Fruit fly (Drosophila melanogaster) whole organism, embryonic: ENCODE data around the gene PCNA2.

Experiments used
- Blimp-1 ChIP-seq: fragments of 200-800 bp; sonication (Bioruptor generic); optimal IDR thresholded peaks from 3 replicates; lab custom pipeline; 2018; ENCODE audit warnings: missing biosample characterization, missing genetic modification characterization, mild to moderate bottlenecking, moderate library complexity, missing genetic modification reagents
- BtbVII ChIP-seq: fragments of 200-800 bp; sonication (Bioruptor generic); optimal IDR thresholded peaks from 3 replicates; lab custom pipeline; 2017; ENCODE audit warnings: missing biosample characterization, mild to moderate bottlenecking, missing genetic modification characterization
- CG1024 ChIP-seq: fragments of 200-800 bp; sonication (Bioruptor generic); IDR thresholded peaks from 2 replicates; pipeline ENCODE4 v1.3.6; 2022; ENCODE audit warnings: missing biosample characterization, missing genetic modification characterization
- CG10321 ChIP-seq: fragments of 200-800 bp; sonication (Bioruptor generic); IDR thresholded peaks from 2 replicates; pipeline ENCODE4 v1.3.6; 2022; ENCODE audit warnings: missing biosample characterization, missing genetic modification characterization
- CG11723 ChIP-seq: fragments of 200-800 bp; sonication (Bioruptor generic); optimal IDR thresholded peaks from 2 replicates; lab custom pipeline; 2017; ENCODE audit warnings: missing biosample characterization, mild to moderate bottlenecking, missing genetic modification characterization
- CG12071 ChIP-seq: fragments of 200-800 bp; sonication (Bioruptor generic); optimal IDR thresholded peaks from 3 replicates; lab custom pipeline; 2018; ENCODE audit warnings: missing biosample characterization, mild to moderate bottlenecking, missing genetic modification characterization
- CG13296 ChIP-seq: fragments of 200-800 bp; sonication (Bioruptor generic); optimal IDR thresholded peaks from 3 replicates; lab custom pipeline; 2018; ENCODE audit warnings: missing biosample characterization, mild to moderate bottlenecking, missing genetic modification characterization
- CG15479 ChIP-seq: fragments of 200-800 bp; sonication (Bioruptor generic); optimal IDR thresholded peaks from 3 replicates; lab custom pipeline; 2019; ENCODE audit warnings: missing biosample characterization, mild to moderate bottlenecking, missing genetic modification characterization, moderate library complexity
- CG2116 ChIP-seq: fragments of 200-800 bp; sonication (Bioruptor generic); optimal IDR thresholded peaks from 3 replicates; lab custom pipeline; 2018; ENCODE audit warnings: missing biosample characterization, mild to moderate bottlenecking, missing genetic modification characterization
- CG3065 ChIP-seq: fragments of 200-800 bp; sonication (Bioruptor generic); optimal IDR thresholded peaks from 2 replicates; lab custom pipeline; 2016; ENCODE audit warnings: missing biosample characterization, missing genetic modification characterization
- CG34224 ChIP-seq: fragments of 200-800 bp; sonication (Bioruptor generic); IDR thresholded peaks from 3 replicates; pipeline ENCODE4 v1.3.6; 2022; ENCODE audit warnings: missing biosample characterization, missing genetic modification characterization; ENCODE audit not compliant: partially characterized antibody
- CG4617 ChIP-seq: fragments of 200-800 bp; sonication (Bioruptor generic); optimal IDR thresholded peaks from 3 replicates; lab custom pipeline; 2016; ENCODE audit warnings: missing biosample characterization, missing genetic modification characterization, borderline replicate concordance
- CG8924 ChIP-seq: fragments of 200-800 bp; optimal IDR thresholded peaks from 3 replicates; lab custom pipeline; 2019; ENCODE audit warnings: missing biosample characterization, mild to moderate bottlenecking, missing genetic modification characterization, moderate library complexity
- HLHmδ ChIP-seq: fragments of 200-800 bp; sonication (Bioruptor generic); optimal IDR thresholded peaks from 2 replicates; lab custom pipeline; 2018; ENCODE audit warnings: missing biosample characterization, mild to moderate bottlenecking, missing genetic modification characterization, moderate library complexity
- Hsf ChIP-seq: fragments of 200-800 bp; sonication (Bioruptor generic); optimal IDR thresholded peaks from 3 replicates; lab custom pipeline; 2016; ENCODE audit warnings: missing biosample characterization, missing genetic modification characterization
- NK7.1 ChIP-seq: fragments of 200-800 bp; sonication (Bioruptor generic); optimal IDR thresholded peaks from 3 replicates; lab custom pipeline; 2016; ENCODE audit warnings: missing biosample characterization, missing genetic modification characterization
- Pdp1 ChIP-seq, 2 experiments: fragments of 200-800 bp; sonication (Bioruptor generic); optimal IDR thresholded peaks; 3 replicates each; lab custom pipeline; 2016; ENCODE audit warnings: missing biosample characterization in 2 of 2, missing genetic modification characterization in 2 of 2, mild to moderate bottlenecking in 1 of 2, moderate library complexity in 1 of 2
- Stat92E ChIP-seq, 3 experiments: fragments of >200 bp in 2 of 3; fragments of 200-800 bp in 1 of 3; sonication (Bioruptor generic) in 1 of 3; optimal IDR thresholded peaks; 2 replicates each; lab custom pipeline; 2017 to 2019; ENCODE audit warnings: missing biosample characterization in 3 of 3, missing genetic modification characterization in 3 of 3, mild to moderate bottlenecking in 1 of 3, moderate library complexity in 1 of 3
- Trl ChIP-seq, 3 experiments: fragments of >200 bp in 2 of 3; fragments of 200-800 bp in 1 of 3; sonication (Bioruptor generic) in 1 of 3; optimal IDR thresholded peaks; 2 replicates in 1 of 3; 3 replicates in 2 of 3; lab custom pipeline; 2016 to 2017; ENCODE audit warnings: missing biosample characterization in 1 of 3, missing genetic modification characterization in 1 of 3
- Xrp1 ChIP-seq: fragments of 200-800 bp; sonication (Bioruptor generic); IDR thresholded peaks from 2 replicates; pipeline ENCODE4 v1.3.6; 2022; ENCODE audit warnings: missing biosample characterization, missing genetic modification characterization
- bigmax ChIP-seq: fragments of 200-800 bp; sonication (Bioruptor generic); optimal IDR thresholded peaks from 2 replicates; lab custom pipeline; 2018; ENCODE audit warnings: missing biosample characterization, mild to moderate bottlenecking, missing genetic modification characterization
- bsh ChIP-seq, 2 experiments: fragments of 200-800 bp; sonication (Bioruptor generic); optimal IDR thresholded peaks; 2 replicates each; lab custom pipeline; 2017 to 2018; ENCODE audit warnings: mild to moderate bottlenecking in 2 of 2, missing biosample characterization in 2 of 2, missing genetic modification characterization in 2 of 2, moderate library complexity in 1 of 2
- cg ChIP-seq: fragments of 200-800 bp; sonication (Bioruptor generic); optimal IDR thresholded peaks from 3 replicates; lab custom pipeline; 2019; ENCODE audit warnings: missing biosample characterization, mild to moderate bottlenecking, missing genetic modification characterization, moderate library complexity
- crc ChIP-seq: fragments of 200-800 bp; sonication (Bioruptor generic); optimal IDR thresholded peaks from 2 replicates; lab custom pipeline; 2016; ENCODE audit warnings: missing biosample characterization, missing genetic modification characterization
- ems ChIP-seq: fragments of 200-800 bp; sonication (Bioruptor generic); optimal IDR thresholded peaks from 3 replicates; lab custom pipeline; 2016; ENCODE audit warnings: missing biosample characterization, missing genetic modification characterization
- ewg ChIP-seq: fragments of 200-800 bp; sonication (Bioruptor generic); optimal IDR thresholded peaks from 3 replicates; lab custom pipeline; 2017; ENCODE audit warnings: mild to moderate bottlenecking, missing biosample characterization, missing genetic modification reagents, missing genetic modification characterization
- ftz-f1 ChIP-seq: fragments of 200-800 bp; sonication (Bioruptor generic); optimal IDR thresholded peaks from 2 replicates; lab custom pipeline; 2016; ENCODE audit warnings: missing biosample characterization, missing genetic modification characterization
- jumu ChIP-seq: fragments of 200-800 bp; sonication (Bioruptor generic); optimal IDR thresholded peaks from 3 replicates; lab custom pipeline; 2016; ENCODE audit warnings: missing biosample characterization, missing genetic modification characterization
- klu ChIP-seq: fragments of 200-800 bp; sonication (Bioruptor generic); IDR thresholded peaks from 2 replicates; pipeline ENCODE4 v1.3.6; 2022; ENCODE audit warnings: missing biosample characterization, missing genetic modification characterization
- lbe ChIP-seq: fragments of 200-800 bp; sonication (Bioruptor generic); optimal IDR thresholded peaks from 2 replicates; lab custom pipeline; 2016; ENCODE audit warnings: missing biosample characterization, mild to moderate bottlenecking, missing genetic modification characterization
- maf-S ChIP-seq: fragments of 200-800 bp; sonication (Bioruptor generic); optimal IDR thresholded peaks from 2 replicates; lab custom pipeline; 2016; ENCODE audit warnings: missing biosample characterization, missing genetic modification characterization
- nerfin-2 ChIP-seq: fragments of 200-800 bp; sonication (Bioruptor generic); IDR thresholded peaks from 2 replicates; pipeline ENCODE4 v1.3.6; 2022; ENCODE audit warnings: missing biosample characterization, missing genetic modification characterization; ENCODE audit not compliant: partially characterized antibody
- phol ChIP-seq: fragments of 200-800 bp; sonication (Bioruptor generic); optimal IDR thresholded peaks from 3 replicates; lab custom pipeline; 2018; ENCODE audit warnings: missing biosample characterization, mild to moderate bottlenecking, missing genetic modification characterization, moderate library complexity
- pnt ChIP-seq: fragments of 200-800 bp; sonication (Bioruptor generic); optimal IDR thresholded peaks from 3 replicates; lab custom pipeline; 2016; ENCODE audit warnings: missing biosample characterization, missing genetic modification characterization
- ssp ChIP-seq: fragments of 200-800 bp; sonication (Bioruptor generic); IDR thresholded peaks from 2 replicates; pipeline ENCODE4 v1.3.6; 2022; ENCODE audit warnings: missing biosample characterization, missing genetic modification characterization
- tin ChIP-seq: fragments of 200-800 bp; sonication (Bioruptor generic); optimal IDR thresholded peaks from 3 replicates; lab custom pipeline; 2016; ENCODE audit warnings: missing biosample characterization, missing genetic modification characterization
- tll ChIP-seq, 2 experiments: fragments of 200-800 bp in 1 of 2; fragments of >200 bp in 1 of 2; sonication (Bioruptor generic) in 1 of 2; optimal IDR thresholded peaks; 2 replicates each; lab custom pipeline; 2017 to 2019; ENCODE audit warnings: missing biosample characterization in 2 of 2, missing genetic modification characterization in 2 of 2, mild to moderate bottlenecking in 1 of 2, moderate library complexity in 1 of 2
- unc-4 ChIP-seq: fragments of 200-800 bp; sonication (Bioruptor generic); IDR thresholded peaks from 2 replicates; pipeline ENCODE4 v1.3.6; 2022; ENCODE audit warnings: missing biosample characterization, missing genetic modification characterization; ENCODE audit not compliant: partially characterized antibody

The PCNA2 gene

dm6 chr2L:19576299-19576971, 7.4 kb downstream of the PCNA2 start (continued):
- TF ChIP-seq Xrp1 (GFP tag; lab: Robert Waterston, UW) (no peak; the same call in 1 of the 2 replicates), phol (peak; percentile 62), HLHmδ (peak; percentile 17), NK7.1 (GFP tag; lab: Kevin White, UChicago) (no peak), CG12071 (GFP tag; lab: Kevin White, UChicago) (peak; percentile 11), Blimp-1 (GFP tag; lab: Kevin White, UChicago) (peak; percentile 5), pnt (peak; percentile 10), unc-4 (0 out of 2 replicates have a peak, but pooled peaks have one; percentile 23), nerfin-2 (GFP tag; lab: Robert Waterston, UW) (peak; percentile 39; the same call in 1 of the 2 replicates), CG10321 (no peak), cg (peak; percentile 81), tll (GFP tag; optimal IDR thresholded peaks at IDR 0.05; lab: Kevin White, UChicago) (peak in 1 of 2 experiments; percentile 60), ssp (GFP tag; lab: Robert Waterston, UW) (no peak), ftz-f1 (GFP tag; lab: Kevin White, UChicago) (no peak), CG34224 (peak; percentile 38; the same call in 1 of the 3 replicates), jumu (GFP tag; lab: Kevin White, UChicago) (no peak), Stat92E (GFP tag; optimal IDR thresholded peaks at IDR 0.05; lab: Kevin White, UChicago) (peak in 1 of 3 experiments; percentile 93), bigmax (GFP tag; lab: Kevin White, UChicago) (no peak), CG3065 (peak; percentile 83), CG2116 (GFP tag; lab: Kevin White, UChicago) (peak; percentile 9), Pdp1 (GFP tag; optimal IDR thresholded peaks at IDR 0.05; lab: Kevin White, UChicago) (peak in 1 of 2 experiments; percentile 91), bsh (GFP tag; optimal IDR thresholded peaks at IDR 0.05; lab: Kevin White, UChicago) (peak in 1 of 2 experiments; percentile 1), CG11723 (no peak), CG13296 (peak; percentile 61), lbe (GFP tag; lab: Kevin White, UChicago) (peak; percentile 38), ems (GFP tag; lab: Kevin White, UChicago) (no peak), CG4617 (no peak), klu (GFP tag; lab: Robert Waterston, UW) (no peak), maf-S (no peak), Trl (optimal IDR thresholded peaks at IDR 0.05; lab: Kevin White, UChicago) (peak; percentile 48 to 77), Trl (GFP tag; optimal IDR thresholded peaks at IDR 0.05; lab: Kevin White, UChicago) (no peak), Hsf (GFP tag; lab: Kevin White, UChicago) (no peak), tin (GFP tag; lab: Kevin White, UChicago) (no peak), ewg (GFP tag; lab: Kevin White, UChicago) (peak; percentile 88), BtbVII (GFP tag; lab: Kevin White, UChicago) (peak; percentile 49), crc (GFP tag; lab: Kevin White, UChicago) (no peak), CG15479 (GFP tag; lab: Kevin White, UChicago) (peak; percentile 93), CG1024 (GFP tag; lab: Robert Waterston, UW) (no peak), CG8924 (tag; lab: Kevin White, UChicago) (peak; percentile 55)
